Worm (Caenorhabditis elegans) whole organism, L1 larva: ENCODE data around the gene B0244.6.
A peak's percentile ranks its signal among the peaks of the same experiment; 100 is the strongest.

Source experiments
- C16A3.4 ChIP-seq: fragments of 150-350 bp; optimal IDR thresholded peaks from 2 replicates; lab custom pipeline; 2014; ENCODE audit warnings: missing biosample characterization, missing genetic modification characterization
- C34B4.2 ChIP-seq: sonication (generic microtip); optimal IDR thresholded peaks from 2 replicates; lab custom pipeline; 2017; ENCODE audit warnings: mild to moderate bottlenecking, missing genetic modification characterization, missing compliant biosample characterization
- alr-1 ChIP-seq: fragments of 200-800 bp; sonication (Bioruptor generic); optimal IDR thresholded peaks from 2 replicates; lab custom pipeline; 2018; ENCODE audit warnings: borderline replicate concordance, mild to moderate bottlenecking, missing genetic modification characterization, missing compliant biosample characterization
- aly-2 ChIP-seq: fragments of 150-350 bp; optimal IDR thresholded peaks from 2 replicates; lab custom pipeline; 2014; ENCODE audit warnings: missing biosample characterization, missing genetic modification characterization
- blmp-1 ChIP-seq: fragments of 150-350 bp; optimal IDR thresholded peaks from 2 replicates; lab custom pipeline; 2014; ENCODE audit warnings: missing biosample characterization, missing genetic modification characterization
- ceh-63 ChIP-seq: fragments of 200-800 bp; sonication (Bioruptor generic); optimal IDR thresholded peaks from 2 replicates; lab custom pipeline; 2018; ENCODE audit warnings: mild to moderate bottlenecking, missing genetic modification characterization, missing compliant biosample characterization
- ceh-8 ChIP-seq: fragments of 200-800 bp; sonication (Bioruptor generic); optimal IDR thresholded peaks from 2 replicates; lab custom pipeline; 2018; ENCODE audit warnings: mild to moderate bottlenecking, missing genetic modification characterization, moderate library complexity, missing compliant biosample characterization
- ceh-88 ChIP-seq: fragments of 200-800 bp; sonication (Bioruptor generic); IDR thresholded peaks from 2 replicates; pipeline ENCODE4 v1.3.6; 2022; ENCODE audit warnings: missing genetic modification characterization, missing compliant biosample characterization
- ceh-90 ChIP-seq: sonication (generic microtip); optimal IDR thresholded peaks from 2 replicates; lab custom pipeline; 2016; ENCODE audit warnings: missing genetic modification characterization, missing compliant biosample characterization
- ces-1 ChIP-seq: fragments of 150-350 bp; optimal IDR thresholded peaks from 2 replicates; lab custom pipeline; 2014; ENCODE audit warnings: missing biosample characterization, missing genetic modification reagents, missing genetic modification characterization
- dpl-1 ChIP-seq, 3 experiments: fragments of 150-350 bp in 2 of 3; sonication (generic microtip) in 1 of 3; optimal IDR thresholded peaks; 2 replicates each; lab custom pipeline; 2014 to 2017; ENCODE audit warnings: missing biosample characterization in 3 of 3, missing genetic modification characterization in 3 of 3, missing genetic modification reagents in 3 of 3
- efl-3 ChIP-seq: fragments of 200-800 bp; sonication (Bioruptor generic); optimal IDR thresholded peaks from 2 replicates; lab custom pipeline; 2018; ENCODE audit warnings: mild to moderate bottlenecking, missing genetic modification characterization, missing compliant biosample characterization
- egl-13 ChIP-seq: sonication (generic microtip); optimal IDR thresholded peaks from 2 replicates; lab custom pipeline; 2016; ENCODE audit warnings: missing genotype, missing genetic modification reagents, missing genetic modification characterization, missing compliant biosample characterization
- egl-27 ChIP-seq, 2 experiments: fragments of 150-350 bp in 1 of 2; sonication (generic microtip); optimal IDR thresholded peaks; 3 replicates each; lab custom pipeline; 2017 to 2018; ENCODE audit warnings: missing biosample characterization in 2 of 2, missing genetic modification characterization in 2 of 2, missing genetic modification reagents in 2 of 2
- elt-2 ChIP-seq: sonication (generic microtip); optimal IDR thresholded peaks from 2 replicates; lab custom pipeline; 2016; ENCODE audit warnings: missing genetic modification characterization, mild to moderate bottlenecking, inconsistent platforms, missing compliant biosample characterization, missing genetic modification reagents
- ets-5 ChIP-seq: fragments of 200-800 bp; sonication (Bioruptor generic); IDR thresholded peaks from 2 replicates; pipeline ENCODE4 v1.3.6; 2022; ENCODE audit warnings: missing genetic modification characterization, missing compliant biosample characterization
- fkh-10 ChIP-seq: sonication (generic microtip); optimal IDR thresholded peaks from 2 replicates; lab custom pipeline; 2017; ENCODE audit warnings: missing biosample characterization, missing genetic modification reagents, missing genetic modification characterization
- fos-1 ChIP-seq: fragments of 150-350 bp; optimal IDR thresholded peaks from 2 replicates; lab custom pipeline; 2014; ENCODE audit warnings: missing biosample characterization, missing genetic modification characterization
- hlh-4 ChIP-seq: sonication (generic microtip); optimal IDR thresholded peaks from 2 replicates; lab custom pipeline; 2016; ENCODE audit warnings: mild to moderate bottlenecking, missing genetic modification characterization, missing compliant biosample characterization
- irx-1 ChIP-seq: sonication (generic microtip); optimal IDR thresholded peaks from 2 replicates; lab custom pipeline; 2016; ENCODE audit warnings: missing genetic modification characterization, missing compliant biosample characterization
- jun-1 ChIP-seq: fragments of 150-350 bp; optimal IDR thresholded peaks from 2 replicates; lab custom pipeline; 2014; ENCODE audit warnings: missing biosample characterization, missing genetic modification reagents, missing genetic modification characterization
- lin-13 ChIP-seq: fragments of 150-350 bp; optimal IDR thresholded peaks from 2 replicates; lab custom pipeline; 2014; ENCODE audit warnings: missing biosample characterization, missing genetic modification reagents, missing genetic modification characterization
- lin-14 ChIP-seq: fragments of 200-800 bp; sonication (Bioruptor generic); optimal IDR thresholded peaks from 2 replicates; lab custom pipeline; 2018; ENCODE audit warnings: mild to moderate bottlenecking, missing genetic modification characterization, moderate library complexity, missing compliant biosample characterization
- lin-15B ChIP-seq: fragments of 150-350 bp; sonication (generic microtip); optimal IDR thresholded peaks from 3 replicates; lab custom pipeline; 2014; ENCODE audit warnings: missing biosample characterization, missing genetic modification characterization
- lin-35 ChIP-seq, 2 experiments: fragments of 150-350 bp; optimal IDR thresholded peaks; 2 replicates each; lab custom pipeline; 2014; ENCODE audit warnings: missing biosample characterization in 2 of 2, missing genetic modification characterization in 2 of 2, missing genetic modification reagents in 2 of 2
- lsy-2 ChIP-seq, 2 experiments: fragments of 150-350 bp; optimal IDR thresholded peaks; 2 replicates each; lab custom pipeline; 2014; ENCODE audit warnings: missing biosample characterization in 2 of 2, missing genetic modification characterization in 2 of 2
- mef-2 ChIP-seq: fragments of 150-350 bp; optimal IDR thresholded peaks from 2 replicates; lab custom pipeline; 2014; ENCODE audit warnings: missing biosample characterization, missing genetic modification characterization
- mep-1 ChIP-seq: fragments of 150-350 bp; optimal IDR thresholded peaks from 2 replicates; lab custom pipeline; 2014; ENCODE audit warnings: missing biosample characterization, missing genetic modification characterization
- nhr-12 ChIP-seq: sonication (generic microtip); optimal IDR thresholded peaks from 2 replicates; lab custom pipeline; 2017; ENCODE audit warnings: missing biosample characterization, missing genetic modification characterization
- nhr-19 ChIP-seq: fragments of 200-800 bp; sonication (Bioruptor generic); conservative IDR thresholded peaks from 2 replicates; pipeline ENCODE4 v1.3.6; 2022; ENCODE audit warnings: missing genetic modification characterization, missing compliant biosample characterization
- nhr-20 ChIP-seq: sonication (generic microtip); optimal IDR thresholded peaks from 2 replicates; lab custom pipeline; 2016; ENCODE audit warnings: mild to moderate bottlenecking, missing genetic modification characterization, missing compliant biosample characterization
- nhr-237 ChIP-seq: fragments of 150-350 bp; optimal IDR thresholded peaks from 2 replicates; lab custom pipeline; 2014; ENCODE audit warnings: missing biosample characterization, missing genetic modification characterization
- nhr-76 ChIP-seq: sonication (generic microtip); optimal IDR thresholded peaks from 2 replicates; lab custom pipeline; 2017; ENCODE audit warnings: missing biosample characterization, missing genetic modification characterization
- nhr-77 ChIP-seq: fragments of 150-350 bp; optimal IDR thresholded peaks from 2 replicates; lab custom pipeline; 2014; ENCODE audit warnings: missing biosample characterization, missing genetic modification characterization
- nhr-84 ChIP-seq: sonication (generic microtip); optimal IDR thresholded peaks from 2 replicates; lab custom pipeline; 2017; ENCODE audit warnings: missing biosample characterization, missing genetic modification characterization
- nhr-85 ChIP-seq: sonication (generic microtip); peaks from one replicate; lab custom pipeline; 2016; ENCODE audit warnings: missing genetic modification characterization, inconsistent platforms, missing compliant biosample characterization
- nhr-90 ChIP-seq: sonication (generic microtip); optimal IDR thresholded peaks from 2 replicates; lab custom pipeline; 2016; ENCODE audit warnings: mild to moderate bottlenecking, missing genetic modification characterization, missing compliant biosample characterization; ENCODE audit not compliant: poor library complexity
- pag-3 ChIP-seq: sonication (generic microtip); optimal IDR thresholded peaks from 2 replicates; lab custom pipeline; 2017; ENCODE audit warnings: missing genetic modification characterization, mild to moderate bottlenecking, missing compliant biosample characterization, antibody characterized with exemption, borderline replicate concordance; ENCODE audit not compliant: insufficient read depth
- pax-3 ChIP-seq: fragments of 200-800 bp; sonication (Bioruptor generic); optimal IDR thresholded peaks from 2 replicates; lab custom pipeline; 2018; ENCODE audit warnings: mild to moderate bottlenecking, missing genetic modification characterization, moderate library complexity, missing compliant biosample characterization
- snpc-4 ChIP-seq: fragments of 150-350 bp; optimal IDR thresholded peaks from 2 replicates; lab custom pipeline; 2014; ENCODE audit warnings: missing biosample characterization, missing genetic modification characterization
- snu-23 ChIP-seq: sonication (generic microtip); optimal IDR thresholded peaks from 2 replicates; lab custom pipeline; 2016; ENCODE audit warnings: missing genetic modification characterization, missing compliant biosample characterization
- sox-4 ChIP-seq: sonication (generic microtip); optimal IDR thresholded peaks from 2 replicates; lab custom pipeline; 2016; ENCODE audit warnings: missing genetic modification characterization, missing compliant biosample characterization
- sptf-1 ChIP-seq: fragments of 150-350 bp; optimal IDR thresholded peaks from 2 replicates; lab custom pipeline; 2014; ENCODE audit warnings: missing biosample characterization, missing genetic modification characterization
- sup-37 ChIP-seq: fragments of 200-800 bp; sonication (Bioruptor generic); optimal IDR thresholded peaks from 2 replicates; lab custom pipeline; 2018; ENCODE audit warnings: mild to moderate bottlenecking, missing genetic modification characterization, missing compliant biosample characterization
- swsn-7 ChIP-seq: sonication (generic microtip); optimal IDR thresholded peaks from 2 replicates; lab custom pipeline; 2016; ENCODE audit warnings: missing genetic modification characterization, missing compliant biosample characterization
- tlp-1 ChIP-seq: fragments of 150-350 bp; optimal IDR thresholded peaks from 2 replicates; lab custom pipeline; 2014; ENCODE audit warnings: missing biosample characterization, missing genetic modification characterization
- unc-130 ChIP-seq: fragments of 150-350 bp; optimal IDR thresholded peaks from 2 replicates; lab custom pipeline; 2017; ENCODE audit warnings: missing biosample characterization, missing genetic modification characterization, inconsistent platforms
- unc-98 ChIP-seq: fragments of 200-800 bp; sonication (Bioruptor generic); IDR thresholded peaks from 2 replicates; pipeline ENCODE4 v1.3.6; 2022; ENCODE audit warnings: missing genetic modification characterization, missing compliant biosample characterization
- xbp-1 ChIP-seq: sonication (generic microtip); optimal IDR thresholded peaks from 2 replicates; lab custom pipeline; 2016; ENCODE audit warnings: missing genetic modification characterization, missing compliant biosample characterization
- zip-4 ChIP-seq: fragments of 200-800 bp; sonication (Bioruptor generic); optimal IDR thresholded peaks from 2 replicates; lab custom pipeline; 2018; ENCODE audit warnings: mild to moderate bottlenecking, missing genetic modification characterization, moderate library complexity, missing compliant biosample characterization
- ztf-11 ChIP-seq, 2 experiments: sonication (generic microtip); optimal IDR thresholded peaks; 2 replicates each; lab custom pipeline; 2016 to 2017; ENCODE audit warnings: missing genetic modification characterization in 2 of 2, missing biosample characterization in 1 of 2, missing compliant biosample characterization in 1 of 2

The B0244.6 gene

ce11 chrIII:5737708-5738107 lies at the start of gene B0244.6:
Gene B0244.6, plus strand, starts transcription at chrIII:5738008.
- no peak for TF ChIP-seq snu-23 (GFP tag; lab: Kevin White, UChicago)
- no peak for TF ChIP-seq unc-98 (GFP tag; lab: Robert Waterston, UW)
- TF ChIP-seq ztf-11 (tag; optimal IDR thresholded peaks at IDR 0.05; lab: Kevin White, UChicago), result no peak
- no peak for TF ChIP-seq mef-2 (tag; lab: Kevin White, UChicago)
- no peak for TF ChIP-seq xbp-1 (tag; lab: Kevin White, UChicago)
- TF ChIP-seq jun-1 (tag; lab: Kevin White, UChicago), result no peak
- TF ChIP-seq lsy-2 (tag; optimal IDR thresholded peaks at IDR 0.05; lab: Kevin White, UChicago), result no peak
- TF ChIP-seq, all 84 proteins: peak for 0

DNA sequence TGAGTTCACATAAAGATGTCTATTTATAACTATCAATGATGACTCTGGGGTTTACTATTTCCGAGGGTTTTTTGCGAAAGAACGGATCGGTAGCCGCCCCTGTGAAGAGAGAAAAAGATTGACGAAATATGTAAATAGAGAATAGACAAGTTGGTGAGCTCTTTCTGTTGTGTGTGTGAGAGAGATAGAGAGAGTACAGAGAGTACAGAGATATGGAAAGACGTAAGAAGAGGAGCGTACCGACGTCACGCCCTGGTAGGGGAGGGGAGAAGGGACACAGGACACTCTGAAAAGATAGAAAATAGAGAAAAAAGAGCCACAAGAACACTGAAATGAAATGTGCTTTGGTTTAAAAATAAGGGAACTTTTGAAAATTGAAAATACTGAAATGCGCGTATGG lies 49.6 kb upstream of the B0244.6 start:
- TF ChIP-seq ceh-90 (tag; lab: Kevin White, UChicago) (no peak), lin-13 (GFP tag; lab: Kevin White, UChicago) (no peak), lin-14 (peak; percentile 74), unc-130 (tag; lab: Kevin White, UChicago) (no peak), elt-2 (tag; lab: Kevin White, UChicago) (no peak), nhr-12 (tag; lab: Kevin White, UChicago) (no peak), ceh-63 (GFP tag; lab: Kevin White, UChicago) (no peak), swsn-7 (tag; lab: Kevin White, UChicago) (peak; percentile 47), C16A3.4 (tag; lab: Kevin White, UChicago) (peak; percentile 12), ceh-8 (GFP tag; lab: Kevin White, UChicago) (no peak), dpl-1 (GFP tag; optimal IDR thresholded peaks at IDR 0.05; lab: Kevin White, UChicago) (peak in 1 of 3 experiments; percentile 32), jun-1 (tag; lab: Kevin White, UChicago) (no peak), sup-37 (GFP tag; lab: Kevin White, UChicago) (no peak), alr-1 (tag; lab: Kevin White, UChicago) (no peak), hlh-4 (tag; lab: Kevin White, UChicago) (no peak), pag-3 (tag; lab: Kevin White, UChicago) (no peak), sox-4 (tag; lab: Kevin White, UChicago) (no peak), pax-3 (tag; lab: Kevin White, UChicago) (no peak), nhr-237 (no peak), irx-1 (tag; lab: Kevin White, UChicago) (no peak), snpc-4 (peak; percentile 1), nhr-20 (tag; lab: Kevin White, UChicago) (peak; percentile 34), C34B4.2 (tag; lab: Kevin White, UChicago) (no peak), blmp-1 (no peak), lin-15B (no peak), tlp-1 (tag; lab: Kevin White, UChicago) (no peak), nhr-84 (tag; lab: Kevin White, UChicago) (no peak), nhr-85 (no peak), mep-1 (peak; percentile 55), aly-2 (tag; lab: Kevin White, UChicago) (no peak), fkh-10 (peak; percentile 5), ces-1 (GFP tag; lab: Kevin White, UChicago) (no peak), xbp-1 (tag; lab: Kevin White, UChicago) (peak; percentile 13), lsy-2 (tag; optimal IDR thresholded peaks at IDR 0.05; lab: Kevin White, UChicago) (peak; percentile 22 to 67), nhr-19 (peak; percentile 16), ets-5 (no peak), lin-35 (GFP tag; optimal IDR thresholded peaks at IDR 0.05; lab: Kevin White, UChicago) (peak in 1 of 2 experiments; percentile 54), zip-4 (no peak), egl-27 (tag; optimal IDR thresholded peaks at IDR 0.05; lab: Kevin White, UChicago) (no peak), ceh-88 (no peak), nhr-76 (tag; lab: Kevin White, UChicago) (no peak), efl-3 (GFP tag; lab: Kevin White, UChicago) (no peak), egl-13 (tag; lab: Kevin White, UChicago) (no peak), fos-1 (tag; lab: Kevin White, UChicago) (peak; percentile 33), sptf-1 (tag; lab: Kevin White, UChicago) (no peak), nhr-77 (peak; percentile 47), nhr-90 (tag; lab: Kevin White, UChicago) (no peak)
